Fruit fly (Drosophila melanogaster): ENCODE data around the gene Shawl.

The Shawl gene

DNA sequence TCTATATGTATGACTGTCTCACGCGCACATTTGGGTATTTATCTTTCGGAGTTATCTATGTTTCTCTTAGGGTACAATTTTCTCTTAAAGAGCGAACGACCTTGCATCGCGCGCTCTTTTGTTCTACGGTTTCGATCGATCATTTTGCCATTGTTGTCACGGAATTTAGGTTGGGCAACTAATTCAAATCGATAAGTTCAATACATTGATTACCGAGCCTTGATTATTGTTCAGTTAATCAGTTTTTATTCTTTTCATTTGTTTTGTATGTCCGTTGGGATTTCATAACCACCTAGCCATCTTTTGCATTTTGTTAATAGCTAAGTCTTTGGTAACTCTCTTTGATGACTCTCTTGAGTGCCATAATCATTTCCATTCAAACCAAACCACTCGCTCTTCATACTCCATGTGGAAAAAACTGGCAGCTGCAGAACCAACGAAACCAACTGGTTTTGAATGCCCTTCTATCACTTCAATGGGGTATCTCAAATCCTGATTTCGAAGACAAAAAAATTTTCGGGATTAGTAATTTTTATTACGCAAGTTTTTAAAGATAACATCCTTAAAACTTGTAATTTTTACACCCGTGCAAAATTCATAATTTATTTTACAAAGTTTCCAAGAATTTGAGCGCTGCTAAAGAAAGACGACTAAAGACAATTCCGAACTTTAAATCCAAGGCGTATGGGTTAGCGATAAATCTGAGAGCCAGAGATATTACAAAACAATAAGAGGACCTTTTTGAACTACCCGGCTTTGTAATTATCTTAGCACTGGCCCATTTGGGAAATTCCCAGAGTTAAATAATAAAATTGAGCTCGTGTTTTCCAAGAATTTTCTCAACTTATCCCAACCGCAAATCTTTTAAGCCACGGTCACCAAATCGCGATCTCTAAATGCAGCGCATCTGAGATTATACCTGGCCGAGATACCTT is 33.6 kb upstream of the Shawl start (continued):
- TF ChIP-seq abd-A (tag; optimal IDR thresholded peaks at IDR 0.05) (no peak), grn (GFP tag; optimal IDR thresholded peaks at IDR 0.05) (peak; percentile 48), CG14441 (GFP tag; IDR thresholded peaks at IDR 0.05) (peak; percentile 30; the same call in 1 of the 2 replicates), pnt (GFP tag; optimal IDR thresholded peaks at IDR 0.05) (peak; percentile 16), pb (GFP tag; optimal IDR thresholded peaks at IDR 0.05) (peak; percentile 9), lov (optimal IDR thresholded peaks at IDR 0.05) (no peak), lov (GFP tag; IDR thresholded peaks at IDR 0.05) (no peak), CG14710 (tag; optimal IDR thresholded peaks at IDR 0.05) (peak; percentile 33), kni (GFP tag; optimal IDR thresholded peaks at IDR 0.05) (peak; percentile 37), nmo (GFP tag; optimal IDR thresholded peaks at IDR 0.05) (peak; percentile 22), cg (GFP tag; optimal IDR thresholded peaks at IDR 0.05) (peak; percentile 16), cato (GFP tag; optimal IDR thresholded peaks at IDR 0.05; ENCODE audit: borderline replicate concordance) (no peak), CG12942 (GFP tag; optimal IDR thresholded peaks at IDR 0.05) (no peak), CG11456 (GFP tag; IDR thresholded peaks at IDR 0.05) (peak; percentile 7; the same call in 1 of the 3 replicates), onecut (GFP tag; IDR thresholded peaks at IDR 0.05) (peak; percentile 58), CG18262 (tag; optimal IDR thresholded peaks at IDR 0.05) (peak; percentile 39), jumu (GFP tag; optimal IDR thresholded peaks at IDR 0.05) (peak; percentile 4), nom (GFP tag; optimal IDR thresholded peaks at IDR 0.05) (no peak), CG3163 (GFP tag; optimal IDR thresholded peaks at IDR 0.05) (peak; percentile 98), dysf (GFP tag; IDR thresholded peaks at IDR 0.05) (no peak), sqz (GFP tag; optimal IDR thresholded peaks at IDR 0.05) (no peak), CG1024 (GFP tag; IDR thresholded peaks at IDR 0.05) (no peak), Elba2 (GFP tag; optimal IDR thresholded peaks at IDR 0.05) (no peak), Med (GFP tag) (peak; percentile 64), cad (GFP tag; optimal IDR thresholded peaks at IDR 0.05) (peak; percentile 5), eve (GFP tag; optimal IDR thresholded peaks at IDR 0.05) (peak in 1 of 2 experiments; percentile 10), al (GFP tag; IDR thresholded peaks at IDR 0.05) (peak; percentile 5; the same call in 1 of the 2 replicates), tio (GFP tag; optimal IDR thresholded peaks at IDR 0.05) (peak; percentile 27), CG9727 (GFP tag; optimal IDR thresholded peaks at IDR 0.05) (peak; percentile 45), tin (GFP tag; optimal IDR thresholded peaks at IDR 0.05) (no peak), Dref (GFP tag; IDR thresholded peaks at IDR 0.05) (no peak), mirr (GFP tag; optimal IDR thresholded peaks at IDR 0.05) (peak; percentile 76), CHES-1-like (GFP tag; optimal IDR thresholded peaks at IDR 0.05) (no peak), Myb (GFP tag; optimal IDR thresholded peaks at IDR 0.05) (no peak), Antp (GFP tag; optimal IDR thresholded peaks at IDR 0.05) (peak; percentile 14), HLH54F (GFP tag; optimal IDR thresholded peaks at IDR 0.05) (peak; percentile 9), Lhr (GFP tag; optimal IDR thresholded peaks at IDR 0.05) (no peak), trh (GFP tag; optimal IDR thresholded peaks at IDR 0.05) (no peak), z (GFP tag; IDR thresholded peaks at IDR 0.05) (peak; percentile 73; the same call in 2 of the 3 replicates), fd3F (GFP tag; optimal IDR thresholded peaks at IDR 0.05) (no peak), CG4424 (GFP tag; optimal IDR thresholded peaks at IDR 0.05) (peak; percentile 30), nerfin-1 (tag; optimal IDR thresholded peaks at IDR 0.05) (peak; percentile 2), gfzf (GFP tag; optimal IDR thresholded peaks at IDR 0.05) (no peak), her (GFP tag; optimal IDR thresholded peaks at IDR 0.05) (no peak), Ets97D (GFP tag; optimal IDR thresholded peaks at IDR 0.05) (no peak), tll (GFP tag; optimal IDR thresholded peaks at IDR 0.05) (no peak), CG17612 (GFP tag; IDR thresholded peaks at IDR 0.05) (0 out of 2 replicates have a peak, but pooled peaks have one; percentile 5), TFAM (GFP tag; optimal IDR thresholded peaks at IDR 0.05) (no peak), Meics (GFP tag; optimal IDR thresholded peaks at IDR 0.05) (peak; percentile 47)
